Worm (Caenorhabditis elegans): ENCODE data around the gene nhr-20.

Gene nhr-20

ce11 chrIII:4232811-4233269, at the start of gene nhr-20:
TSS of gene nhr-20 (minus strand) at chrIII:4233219.
- TF ChIP-seq ref-2 (tag; optimal IDR thresholded peaks at IDR 0.05) (no peak), hlh-15 (tag; optimal IDR thresholded peaks at IDR 0.05) (no peak), madf-2 (tag; optimal IDR thresholded peaks at IDR 0.05) (no peak)

ce11 chrIII:4281955-4282618, 49.1 kb upstream of the nhr-20 start:
- TF ChIP-seq pat-9 (tag; optimal IDR thresholded peaks at IDR 0.05) (peak; percentile 67), ceh-9 (tag; optimal IDR thresholded peaks at IDR 0.05) (no peak), unc-3 (GFP tag; conservative IDR thresholded peaks at IDR 0.05) (no peak), unc-3 (tag; optimal IDR thresholded peaks at IDR 0.05) (peak; percentile 74), ceh-14 (tag; optimal IDR thresholded peaks at IDR 0.05) (peak; percentile 91), ets-4 (tag; optimal IDR thresholded peaks at IDR 0.05) (peak; percentile 77), tbx-2 (tag; optimal IDR thresholded peaks at IDR 0.05) (peak; percentile 98), ceh-34 (tag; optimal IDR thresholded peaks at IDR 0.05) (peak; percentile 97), pha-2 (tag; optimal IDR thresholded peaks at IDR 0.05) (peak; percentile 86), odd-2 (tag; optimal IDR thresholded peaks at IDR 0.05) (no peak), ceh-22 (tag; optimal IDR thresholded peaks at IDR 0.05) (no peak), hlh-13 (GFP tag; optimal IDR thresholded peaks at IDR 0.05) (no peak), sox-4 (tag; optimal IDR thresholded peaks at IDR 0.05) (no peak), K02D7.2 (tag; optimal IDR thresholded peaks at IDR 0.05) (no peak), Y22D7AL.16 (tag; optimal IDR thresholded peaks at IDR 0.05) (no peak), ceh-18 (tag; optimal IDR thresholded peaks at IDR 0.05) (peak; percentile 99), ttx-3 (tag; optimal IDR thresholded peaks at IDR 0.05) (no peak), pros-1 (tag; optimal IDR thresholded peaks at IDR 0.05) (peak; percentile 93), ceh-19 (GFP tag; optimal IDR thresholded peaks at IDR 0.05) (peak; percentile 76), hlh-15 (tag; optimal IDR thresholded peaks at IDR 0.05) (no peak), lim-6 (tag; optimal IDR thresholded peaks at IDR 0.05) (peak; percentile 72), hlh-6 (tag; optimal IDR thresholded peaks at IDR 0.05) (no peak), dmd-4 (tag; optimal IDR thresholded peaks at IDR 0.05; ENCODE audit: borderline replicate concordance) (peak; percentile 69), ceh-31 (tag; optimal IDR thresholded peaks at IDR 0.05) (peak; percentile 99), gmeb-2 (tag; optimal IDR thresholded peaks at IDR 0.05) (no peak), ceh-2 (tag; optimal IDR thresholded peaks at IDR 0.05) (peak; percentile 90), mec-3 (tag; optimal IDR thresholded peaks at IDR 0.05; ENCODE audit: borderline replicate concordance) (peak; percentile 65), pax-1 (tag; optimal IDR thresholded peaks at IDR 0.05) (peak; percentile 63), lin-11 (tag; optimal IDR thresholded peaks at IDR 0.05) (no peak), ama-1 (optimal IDR thresholded peaks at IDR 0.05) (no peak), ceh-30 (tag; optimal IDR thresholded peaks at IDR 0.05) (no peak), K09A11.1 (tag; optimal IDR thresholded peaks at IDR 0.05; ENCODE audit: insufficient read depth) (peak; percentile 14), nhr-11 (tag; optimal IDR thresholded peaks at IDR 0.05) (no peak), ztf-16 (tag; optimal IDR thresholded peaks at IDR 0.05) (peak; percentile 14), pag-3 (tag; optimal IDR thresholded peaks at IDR 0.05; ENCODE audit: borderline replicate concordance) (peak; percentile 34), nfya-1 (tag; optimal IDR thresholded peaks at IDR 0.05) (peak; percentile 99), pha-4 (tag; optimal IDR thresholded peaks at IDR 0.05) (no peak), tbx-7 (tag; optimal IDR thresholded peaks at IDR 0.05) (peak; percentile 51), fkh-10 (GFP tag; optimal IDR thresholded peaks at IDR 0.05) (no peak), dve-1 (tag; optimal IDR thresholded peaks at IDR 0.05) (peak; percentile 63), fkh-6 (tag; optimal IDR thresholded peaks at IDR 0.05) (no peak), hlh-30 (tag; optimal IDR thresholded peaks at IDR 0.05; ENCODE audit: insufficient read depth) (peak; percentile 99), T23F11.4 (GFP tag; optimal IDR thresholded peaks at IDR 0.05) (peak; percentile 88), syd-9 (tag; optimal IDR thresholded peaks at IDR 0.05) (peak; percentile 81), che-1 (tag; optimal IDR thresholded peaks at IDR 0.05) (peak; percentile 48), unc-86 (tag; optimal IDR thresholded peaks at IDR 0.05) (peak; percentile 40), hlh-8 (tag; optimal IDR thresholded peaks at IDR 0.05) (peak; percentile 80), nhr-232 (tag; optimal IDR thresholded peaks at IDR 0.05) (peak; percentile 4)

Measured in whole organism, late embryonic.